Worm (Caenorhabditis elegans) whole organism, dauer: ENCODE results near the gene srx-105.

ENCODE experiments used
- unc-62 ChIP-seq: sonication (generic microtip); optimal IDR thresholded peaks from 2 replicates; lab custom pipeline; 2017; ENCODE audit warnings: missing biosample characterization, missing genetic modification reagents, missing genetic modification characterization

Gene srx-105

DNA sequence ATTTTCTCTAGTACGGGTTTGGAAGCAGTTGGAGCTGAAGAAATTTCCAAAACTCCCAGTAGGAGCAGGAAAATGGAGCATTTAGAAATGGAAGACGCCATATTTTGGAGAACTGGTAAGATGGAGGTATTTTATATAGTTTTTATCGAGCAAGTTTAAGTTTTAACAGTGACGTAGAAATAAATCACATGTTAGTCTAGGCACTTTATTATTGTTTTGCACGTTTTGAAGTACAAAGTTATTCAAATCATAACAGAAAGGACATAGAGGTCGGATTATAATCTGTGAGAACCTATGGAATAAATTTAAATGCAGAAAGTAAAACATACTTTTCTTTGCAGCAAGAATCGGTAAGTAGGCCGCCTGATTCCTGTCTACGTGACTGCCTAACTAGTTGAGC is 37.4 kb downstream of the srx-105 start, which contains the start of gene F19B10.6:
TSS of gene F19B10.6 (minus strand) at position 101 of the 400 bp plus-strand sequence.
- TF ChIP-seq unc-62 (GFP tag; lab: Kevin White, UChicago), result no peak

DNA sequence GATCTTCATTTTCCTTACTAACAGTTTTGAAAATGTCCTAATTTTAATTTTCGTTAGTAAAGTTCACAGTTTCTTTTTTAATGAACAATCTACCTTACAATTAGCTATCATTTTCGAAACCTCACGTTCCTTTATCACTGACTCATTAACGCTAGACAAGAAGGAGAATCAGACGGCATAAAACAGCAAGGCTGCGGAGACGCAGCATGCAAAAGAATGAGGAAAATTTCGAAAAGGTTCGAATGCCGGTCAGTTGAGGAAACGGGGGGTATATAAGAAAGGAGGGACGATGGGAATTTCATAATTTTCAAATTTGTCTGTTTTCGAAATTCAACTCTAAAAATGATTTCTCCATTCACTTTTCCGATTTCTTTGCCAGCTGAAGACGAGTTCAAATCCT is 39.3 kb downstream of the srx-105 start, which contains the start of gene F19B10.13:
TSS of gene F19B10.13 (plus strand) at position 343 of the 400 bp plus-strand sequence.
- TF ChIP-seq unc-62 (GFP tag; lab: Kevin White, UChicago), result no peak

DNA sequence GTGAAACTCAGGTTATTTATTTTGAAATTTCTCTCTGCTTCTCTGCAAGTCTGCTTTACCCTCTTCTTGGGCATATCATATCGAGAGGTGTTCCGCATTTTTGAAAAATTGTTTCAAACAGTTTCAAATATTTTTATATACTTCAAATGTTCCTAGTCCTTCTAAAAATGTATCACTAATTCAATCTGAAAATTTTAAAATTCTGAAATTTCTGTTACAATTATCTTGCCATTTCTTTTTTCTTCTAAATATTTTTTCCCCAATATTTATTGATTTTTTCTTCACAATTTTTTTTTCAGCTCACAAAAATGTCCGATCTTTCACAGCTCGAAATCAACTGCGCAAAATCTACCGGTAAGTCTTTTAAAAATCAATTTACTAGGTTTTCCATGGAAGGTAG is 41.4 kb downstream of the srx-105 start, which contains the start of gene F19B10.4:
TSS of gene F19B10.4 (plus strand) at position 301 of the 400 bp plus-strand sequence.
- TF ChIP-seq unc-62 (GFP tag; lab: Kevin White, UChicago), result no peak

DNA sequence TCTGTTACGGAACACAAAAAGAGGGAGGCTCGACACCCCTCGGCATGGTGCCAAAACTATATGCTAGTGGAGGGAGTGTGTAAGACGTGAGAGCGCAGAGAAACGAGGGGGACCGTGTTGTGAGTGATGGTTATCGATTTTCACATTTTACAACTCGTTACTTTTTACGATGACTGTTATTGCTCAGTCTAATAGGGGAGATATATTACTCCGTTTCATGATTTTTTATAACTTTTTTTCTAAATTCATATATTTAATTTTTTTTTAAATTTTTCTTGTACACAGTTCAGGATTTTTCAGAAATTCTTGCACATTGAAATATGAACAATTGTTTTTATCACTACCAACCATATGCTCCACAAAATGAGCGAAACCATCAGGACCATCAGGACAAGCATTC is 45.8 kb downstream of the srx-105 start, which contains the start of gene F19B10.5:
TSS of gene F19B10.5 (plus strand) at position 301 of the 400 bp plus-strand sequence.
- TF ChIP-seq unc-62 (GFP tag; lab: Kevin White, UChicago), result no peak
